Worm (Caenorhabditis elegans) whole organism, L4/young adult: ENCODE results near the gene msp-50.

Source experiments
- W03F9.2 ChIP-seq: fragments of 150-350 bp; optimal IDR thresholded peaks from 2 replicates; lab custom pipeline; 2014; ENCODE audit warnings: missing biosample characterization, missing genetic modification characterization
- dao-5 ChIP-seq: sonication (generic microtip); optimal IDR thresholded peaks from 2 replicates; lab custom pipeline; 2016; ENCODE audit warnings: missing genotype, missing genetic modification characterization, moderate library complexity, missing compliant biosample characterization
- him-1 ChIP-seq: sonication (generic microtip); optimal IDR thresholded peaks from 2 replicates; lab custom pipeline; 2016; ENCODE audit warnings: missing genotype, missing genetic modification reagents, missing genetic modification characterization, missing compliant biosample characterization

ce11 chrII:5172451-5172850 lies 27.1 kb upstream of the msp-50 start, which contains the start of gene C27D6.1:
- TF ChIP-seq him-1 (tag; lab: Kevin White, UChicago) (no peak), dao-5 (no peak), W03F9.2 (no peak)
